Worm (Caenorhabditis elegans): ENCODE data around the gene xdh-1.

The xdh-1 gene

ce11 chrIV:14408569-14408968 is 4.1 kb downstream of the xdh-1 start:
- TF ChIP-seq nhr-237 (tag; optimal IDR thresholded peaks at IDR 0.05): no peak

ce11 chrIV:14395531-14395930 is 17.2 kb downstream of the xdh-1 start:
- TF ChIP-seq nhr-237 (tag; optimal IDR thresholded peaks at IDR 0.05) (no peak), ztf-11 (tag; optimal IDR thresholded peaks at IDR 0.05) (no peak), tbx-8 (GFP tag; optimal IDR thresholded peaks at IDR 0.05) (no peak), ceh-39 (tag; optimal IDR thresholded peaks at IDR 0.05) (no peak), elt-1 (tag; optimal IDR thresholded peaks at IDR 0.05; ENCODE audit: borderline replicate concordance, insufficient read depth) (no peak), ces-1 (GFP tag; optimal IDR thresholded peaks at IDR 0.05) (no peak), lsy-2 (tag; optimal IDR thresholded peaks at IDR 0.05) (no peak), pha-4 (tag; optimal IDR thresholded peaks at IDR 0.05) (no peak), M03D4.4 (tag; optimal IDR thresholded peaks at IDR 0.05) (no peak), lin-32 (GFP tag; optimal IDR thresholded peaks at IDR 0.05) (no peak), snpc-4 (tag; optimal IDR thresholded peaks at IDR 0.05) (no peak)

- no peak for TF ChIP-seq unc-62 (GFP tag; optimal IDR thresholded peaks at IDR 0.05)
- TF ChIP-seq cnd-1 (tag; optimal IDR thresholded peaks at IDR 0.05): no peak
- TF ChIP-seq ces-1 (GFP tag; optimal IDR thresholded peaks at IDR 0.05): no peak
- no peak for TF ChIP-seq nhr-12 (tag; optimal IDR thresholded peaks at IDR 0.05)
- TF ChIP-seq unc-120 (tag; optimal IDR thresholded peaks at IDR 0.05; ENCODE audit: poor library complexity, severe bottlenecking): no peak
- TF ChIP-seq M03D4.4 (tag; optimal IDR thresholded peaks at IDR 0.05): no peak
- no peak for TF ChIP-seq lsy-2 (tag; optimal IDR thresholded peaks at IDR 0.05)
- TF ChIP-seq mls-2 (tag; optimal IDR thresholded peaks at IDR 0.05): no peak
- no peak for TF ChIP-seq nhr-2 (tag; optimal IDR thresholded peaks at IDR 0.05)
- no peak for TF ChIP-seq ceh-39 (tag; optimal IDR thresholded peaks at IDR 0.05)
- no peak for TF ChIP-seq lin-32 (GFP tag; optimal IDR thresholded peaks at IDR 0.05)
- no peak for TF ChIP-seq blmp-1 (tag; optimal IDR thresholded peaks at IDR 0.05)
- no peak for TF ChIP-seq tbx-8 (GFP tag; optimal IDR thresholded peaks at IDR 0.05)
- TF ChIP-seq mep-1 (tag; optimal IDR thresholded peaks at IDR 0.05): no peak
- TF ChIP-seq lin-13 (tag; optimal IDR thresholded peaks at IDR 0.05): no peak
- no peak for TF ChIP-seq elt-1 (tag; optimal IDR thresholded peaks at IDR 0.05; ENCODE audit: borderline replicate concordance, insufficient read depth)
- TF ChIP-seq nhr-237 (tag; optimal IDR thresholded peaks at IDR 0.05): no peak
- no peak for TF ChIP-seq ceh-83 (GFP tag; optimal IDR thresholded peaks at IDR 0.05)
- TF ChIP-seq snpc-4 (tag; optimal IDR thresholded peaks at IDR 0.05): no peak
- no peak for TF ChIP-seq nhr-28 (tag; optimal IDR thresholded peaks at IDR 0.05)
These were observed 17.9 kb downstream of the xdh-1 start for ce11 chrIV:14394812-14395211.

- no peak for TF ChIP-seq nhr-237 (tag; optimal IDR thresholded peaks at IDR 0.05)
- TF ChIP-seq nhr-76 (tag; optimal IDR thresholded peaks at IDR 0.05): no peak
- TF ChIP-seq lin-13 (tag; optimal IDR thresholded peaks at IDR 0.05): no peak
- no peak for TF ChIP-seq elt-1 (tag; optimal IDR thresholded peaks at IDR 0.05; ENCODE audit: borderline replicate concordance, insufficient read depth)
- TF ChIP-seq mab-5 (tag; optimal IDR thresholded peaks at IDR 0.05): no peak
- no peak for TF ChIP-seq nhr-28 (tag; optimal IDR thresholded peaks at IDR 0.05)
- no peak for TF ChIP-seq snpc-4 (tag; optimal IDR thresholded peaks at IDR 0.05)
- TF ChIP-seq lin-32 (GFP tag; optimal IDR thresholded peaks at IDR 0.05): no peak
- TF ChIP-seq lsy-2 (tag; optimal IDR thresholded peaks at IDR 0.05): no peak
- no peak for TF ChIP-seq tbx-8 (GFP tag; optimal IDR thresholded peaks at IDR 0.05)
- TF ChIP-seq unc-39 (tag; optimal IDR thresholded peaks at IDR 0.05): no peak
- TF ChIP-seq ceh-39 (tag; optimal IDR thresholded peaks at IDR 0.05): no peak
- no peak for TF ChIP-seq unc-120 (tag; optimal IDR thresholded peaks at IDR 0.05; ENCODE audit: poor library complexity, severe bottlenecking)
- no peak for TF ChIP-seq blmp-1 (tag; optimal IDR thresholded peaks at IDR 0.05)
- no peak for TF ChIP-seq mep-1 (tag; optimal IDR thresholded peaks at IDR 0.05)
These were observed 18.9 kb downstream of the xdh-1 start, which contains the start of gene clc-8 for ce11 chrIV:14393838-14394237. clc-8 (plus strand) TSS chrIV:14394138.

ce11 chrIV:14391746-14392145 is 20.9 kb downstream of the xdh-1 start:
- TF ChIP-seq blmp-1 (tag; optimal IDR thresholded peaks at IDR 0.05) (peak; percentile 57), cnd-1 (tag; optimal IDR thresholded peaks at IDR 0.05) (peak; percentile 13), nhr-76 (tag; optimal IDR thresholded peaks at IDR 0.05) (no peak), ham-2 (GFP tag; optimal IDR thresholded peaks at IDR 0.05) (peak; percentile 84), ces-1 (GFP tag; optimal IDR thresholded peaks at IDR 0.05) (no peak), lin-13 (tag; optimal IDR thresholded peaks at IDR 0.05) (no peak)

- TF ChIP-seq lin-13 (tag; optimal IDR thresholded peaks at IDR 0.05) (no peak), blmp-1 (tag; optimal IDR thresholded peaks at IDR 0.05) (no peak), elt-1 (tag; optimal IDR thresholded peaks at IDR 0.05; ENCODE audit: borderline replicate concordance, insufficient read depth) (no peak), mab-5 (tag; optimal IDR thresholded peaks at IDR 0.05) (no peak), nhr-237 (tag; optimal IDR thresholded peaks at IDR 0.05) (no peak), nhr-2 (tag; optimal IDR thresholded peaks at IDR 0.05) (no peak), ceh-83 (GFP tag; optimal IDR thresholded peaks at IDR 0.05) (no peak), bed-3 (GFP tag; optimal IDR thresholded peaks at IDR 0.05) (no peak), ces-1 (GFP tag; optimal IDR thresholded peaks at IDR 0.05) (no peak), zip-8 (tag; optimal IDR thresholded peaks at IDR 0.05) (no peak), hlh-1 (tag; optimal IDR thresholded peaks at IDR 0.05) (no peak), unc-62 (GFP tag; optimal IDR thresholded peaks at IDR 0.05) (no peak), lin-32 (GFP tag; optimal IDR thresholded peaks at IDR 0.05) (no peak), nhr-76 (tag; optimal IDR thresholded peaks at IDR 0.05) (no peak), snpc-4 (tag; optimal IDR thresholded peaks at IDR 0.05) (no peak)
These were observed 21.4 kb downstream of the xdh-1 start for ce11 chrIV:14391268-14391667.
